Fruit fly (Drosophila melanogaster) whole organism, embryonic: ENCODE measurements around the gene Ac76E.
A peak's percentile ranks its signal among the peaks of the same experiment; 100 is the strongest.

Source experiments
- Ada2b ChIP-seq: fragments of 200-800 bp; sonication (Bioruptor generic); IDR thresholded peaks from 2 replicates; pipeline ENCODE4 v1.3.6; 2022; ENCODE audit warnings: missing biosample characterization, missing genetic modification characterization
- CG10431 ChIP-seq: fragments of 200-800 bp; sonication (Bioruptor generic); optimal IDR thresholded peaks from 3 replicates; lab custom pipeline; 2018; ENCODE audit warnings: missing biosample characterization, mild to moderate bottlenecking, missing genetic modification characterization
- CG10543 ChIP-seq: fragments of 200-800 bp; sonication (Bioruptor generic); optimal IDR thresholded peaks from 3 replicates; lab custom pipeline; 2017; ENCODE audit warnings: missing biosample characterization, mild to moderate bottlenecking, missing genetic modification characterization, moderate library complexity
- CG10654 ChIP-seq: fragments of 200-800 bp; sonication (Bioruptor generic); optimal IDR thresholded peaks from 2 replicates; lab custom pipeline; 2016; ENCODE audit warnings: missing biosample characterization, missing genetic modification characterization
- CG11085 ChIP-seq: fragments of 200-800 bp; sonication (Bioruptor generic); IDR thresholded peaks from 2 replicates; pipeline ENCODE4 v1.3.6; 2022; ENCODE audit warnings: missing biosample characterization, missing genetic modification characterization
- CG11093 ChIP-seq: fragments of 200-800 bp; sonication (Bioruptor generic); IDR thresholded peaks from 3 replicates; pipeline ENCODE4 v1.3.6; 2022; ENCODE audit warnings: missing biosample characterization, missing genetic modification characterization
- CG12071 ChIP-seq: fragments of 200-800 bp; sonication (Bioruptor generic); optimal IDR thresholded peaks from 3 replicates; lab custom pipeline; 2018; ENCODE audit warnings: missing biosample characterization, mild to moderate bottlenecking, missing genetic modification characterization
- CG12155 ChIP-seq: fragments of 200-800 bp; sonication (Bioruptor generic); optimal IDR thresholded peaks from 3 replicates; lab custom pipeline; 2016; ENCODE audit warnings: missing biosample characterization, missing genetic modification characterization
- CG13287 ChIP-seq: fragments of 200-800 bp; sonication (Bioruptor generic); IDR thresholded peaks from 2 replicates; pipeline ENCODE4 v1.3.6; 2022; ENCODE audit warnings: missing biosample characterization, missing genetic modification characterization; ENCODE audit not compliant: partially characterized antibody
- CG30431 ChIP-seq: fragments of 200-800 bp; sonication (Bioruptor generic); optimal IDR thresholded peaks from 2 replicates; lab custom pipeline; 2017; ENCODE audit warnings: missing biosample characterization, missing genetic modification characterization
- CG31224 ChIP-seq: fragments of 200-800 bp; sonication (Bioruptor generic); IDR thresholded peaks from 2 replicates; pipeline ENCODE4 v1.3.6; 2022; ENCODE audit warnings: missing biosample characterization, missing genetic modification characterization
- CG33557 ChIP-seq: fragments of 200-800 bp; sonication (Bioruptor generic); optimal IDR thresholded peaks from 2 replicates; lab custom pipeline; 2019; ENCODE audit warnings: missing biosample characterization, mild to moderate bottlenecking, missing genetic modification characterization, moderate library complexity
- CG34224 ChIP-seq: fragments of 200-800 bp; sonication (Bioruptor generic); IDR thresholded peaks from 3 replicates; pipeline ENCODE4 v1.3.6; 2022; ENCODE audit warnings: missing biosample characterization, missing genetic modification characterization; ENCODE audit not compliant: partially characterized antibody
- CG4820 ChIP-seq: fragments of 200-800 bp; sonication (Bioruptor generic); optimal IDR thresholded peaks from 3 replicates; lab custom pipeline; 2016; ENCODE audit warnings: missing biosample characterization, missing genetic modification characterization
- CG6654 ChIP-seq: fragments of 200-800 bp; sonication (Bioruptor generic); optimal IDR thresholded peaks from 2 replicates; lab custom pipeline; 2017; ENCODE audit warnings: missing biosample characterization, mild to moderate bottlenecking, missing genetic modification characterization
- CG7271 ChIP-seq: fragments of 200-800 bp; sonication (Bioruptor generic); optimal IDR thresholded peaks from 2 replicates; lab custom pipeline; 2018; ENCODE audit warnings: missing biosample characterization, mild to moderate bottlenecking, missing genetic modification characterization, moderate library complexity
- CG7839 ChIP-seq: fragments of 200-800 bp; sonication (Bioruptor generic); optimal IDR thresholded peaks from 3 replicates; lab custom pipeline; 2018; ENCODE audit warnings: missing biosample characterization, mild to moderate bottlenecking, missing genetic modification characterization, moderate library complexity
- CG7987 ChIP-seq: fragments of 200-800 bp; sonication (Bioruptor generic); optimal IDR thresholded peaks from 2 replicates; lab custom pipeline; 2018; ENCODE audit warnings: missing biosample characterization, mild to moderate bottlenecking, missing genetic modification characterization, moderate library complexity
- CG9437 ChIP-seq: fragments of 200-800 bp; sonication (Bioruptor generic); optimal IDR thresholded peaks from 2 replicates; lab custom pipeline; 2018; ENCODE audit warnings: missing biosample characterization, mild to moderate bottlenecking, missing genetic modification characterization
- CG9876 ChIP-seq: fragments of 200-800 bp; sonication (Bioruptor generic); optimal IDR thresholded peaks from 2 replicates; lab custom pipeline; 2016; ENCODE audit warnings: missing biosample characterization, missing genetic modification characterization
- CrebB ChIP-seq: fragments of 200-800 bp; sonication (Bioruptor generic); optimal IDR thresholded peaks from 3 replicates; lab custom pipeline; 2018; ENCODE audit warnings: missing biosample characterization, mild to moderate bottlenecking, missing genetic modification characterization
- Dref ChIP-seq: fragments of 200-800 bp; sonication (Bioruptor generic); IDR thresholded peaks from 2 replicates; pipeline ENCODE4 v1.3.6; 2022; ENCODE audit warnings: missing biosample characterization, missing genetic modification characterization
- Fer3 ChIP-seq: fragments of 200-800 bp; sonication (Bioruptor generic); optimal IDR thresholded peaks from 2 replicates; lab custom pipeline; 2018; ENCODE audit warnings: missing biosample characterization, mild to moderate bottlenecking, missing genetic modification characterization, moderate library complexity
- HLHmδ ChIP-seq: fragments of 200-800 bp; sonication (Bioruptor generic); optimal IDR thresholded peaks from 2 replicates; lab custom pipeline; 2018; ENCODE audit warnings: missing biosample characterization, mild to moderate bottlenecking, missing genetic modification characterization, moderate library complexity
- Hand ChIP-seq: fragments of 200-800 bp; sonication (Bioruptor generic); optimal IDR thresholded peaks from 2 replicates; lab custom pipeline; 2017; ENCODE audit warnings: mild to moderate bottlenecking, missing biosample characterization, missing genetic modification reagents, missing genetic modification characterization
- Hmx ChIP-seq: fragments of 200-800 bp; sonication (Bioruptor generic); optimal IDR thresholded peaks from 2 replicates; lab custom pipeline; 2016; ENCODE audit warnings: missing biosample characterization, missing genetic modification characterization
- Hsf ChIP-seq: fragments of 200-800 bp; sonication (Bioruptor generic); optimal IDR thresholded peaks from 3 replicates; lab custom pipeline; 2016; ENCODE audit warnings: missing biosample characterization, missing genetic modification characterization
- MTF-1 ChIP-seq: fragments of 200-800 bp; sonication (Bioruptor generic); optimal IDR thresholded peaks from 2 replicates; lab custom pipeline; 2018; ENCODE audit warnings: missing biosample characterization, mild to moderate bottlenecking, missing genetic modification characterization, borderline replicate concordance
- NK7.1 ChIP-seq: fragments of 200-800 bp; sonication (Bioruptor generic); optimal IDR thresholded peaks from 3 replicates; lab custom pipeline; 2016; ENCODE audit warnings: missing biosample characterization, missing genetic modification characterization
- Taf1 ChIP-seq: fragments of 200-800 bp; sonication (Bioruptor generic); IDR thresholded peaks from 2 replicates; pipeline ENCODE4 v1.3.6; 2022; ENCODE audit warnings: missing biosample characterization, missing genetic modification characterization
- al ChIP-seq: fragments of 200-800 bp; sonication (Bioruptor generic); IDR thresholded peaks from 2 replicates; pipeline ENCODE4 v1.3.6; 2022; ENCODE audit warnings: missing biosample characterization, missing genetic modification characterization
- amos ChIP-seq: fragments of 200-800 bp; sonication (Bioruptor generic); IDR thresholded peaks from 2 replicates; pipeline ENCODE4 v1.3.6; 2022; ENCODE audit warnings: missing biosample characterization, missing genetic modification characterization; ENCODE audit not compliant: partially characterized antibody
- ash1 ChIP-seq: fragments of 200-800 bp; sonication (Bioruptor generic); optimal IDR thresholded peaks from 2 replicates; lab custom pipeline; 2018; ENCODE audit warnings: missing biosample characterization, mild to moderate bottlenecking, missing genetic modification characterization
- cato ChIP-seq: fragments of 200-800 bp; sonication (Bioruptor generic); optimal IDR thresholded peaks from 2 replicates; lab custom pipeline; 2016; ENCODE audit warnings: missing biosample characterization, missing genetic modification characterization, borderline replicate concordance
- chif ChIP-seq, 2 experiments: fragments of 200-800 bp; sonication (Bioruptor generic); optimal IDR thresholded peaks; 3 replicates each; lab custom pipeline; 2016; ENCODE audit warnings: missing biosample characterization in 2 of 2, missing genetic modification characterization in 2 of 2
- chm ChIP-seq: fragments of 200-800 bp; sonication (Bioruptor generic); IDR thresholded peaks from 2 replicates; pipeline ENCODE4 v1.3.6; 2022; ENCODE audit warnings: missing biosample characterization, missing genetic modification characterization
- corto ChIP-seq: fragments of 200-800 bp; sonication (Bioruptor generic); optimal IDR thresholded peaks from 2 replicates; lab custom pipeline; 2016; ENCODE audit warnings: missing biosample characterization, mild to moderate bottlenecking, missing genetic modification characterization, moderate library complexity
- dimm ChIP-seq: fragments of 200-800 bp; sonication (Bioruptor generic); IDR thresholded peaks from 2 replicates; pipeline ENCODE4 v1.3.6; 2022; ENCODE audit warnings: missing biosample characterization, missing genetic modification characterization
- fd64A ChIP-seq: fragments of 200-800 bp; sonication (Bioruptor generic); optimal IDR thresholded peaks from 3 replicates; lab custom pipeline; 2018; ENCODE audit warnings: missing biosample characterization, mild to moderate bottlenecking, missing genetic modification characterization
- lola ChIP-seq, 3 experiments: fragments of >200 bp in 2 of 3; fragments of 200-800 bp in 1 of 3; sonication (Bioruptor generic) in 1 of 3; optimal IDR thresholded peaks; 2 replicates each; lab custom pipeline; 2017 to 2019; ENCODE audit warnings: missing biosample characterization in 3 of 3, missing genetic modification characterization in 3 of 3, mild to moderate bottlenecking in 1 of 3, moderate library complexity in 1 of 3
- otp ChIP-seq: fragments of 200-800 bp; sonication (Bioruptor generic); IDR thresholded peaks from 3 replicates; pipeline ENCODE4, ENCODE4 v1.3.6; 2022; ENCODE audit warnings: missing biosample characterization, missing genetic modification characterization
- pum ChIP-seq: fragments of 200-800 bp; sonication (Bioruptor generic); optimal IDR thresholded peaks from 2 replicates; lab custom pipeline; 2016; ENCODE audit warnings: missing biosample characterization, missing genetic modification characterization
- ro ChIP-seq: fragments of 200-800 bp; sonication (Bioruptor generic); IDR thresholded peaks from 2 replicates; pipeline ENCODE4 v1.3.6; 2022; ENCODE audit warnings: missing biosample characterization, missing genetic modification characterization
- slbo ChIP-seq: fragments of 200-800 bp; sonication (Bioruptor generic); IDR thresholded peaks from 2 replicates; pipeline ENCODE4 v1.3.6; 2022; ENCODE audit warnings: missing biosample characterization, missing genetic modification characterization
- stc ChIP-seq: fragments of 200-800 bp; sonication (Bioruptor generic); IDR thresholded peaks from 2 replicates; pipeline ENCODE4 v1.3.6; 2022; ENCODE audit warnings: missing biosample characterization, missing genetic modification characterization
- tio ChIP-seq: fragments of 200-800 bp; sonication (Bioruptor generic); optimal IDR thresholded peaks from 2 replicates; lab custom pipeline; 2017; ENCODE audit warnings: missing biosample characterization, missing genetic modification characterization, inconsistent platforms
- ttk ChIP-seq: fragments of 200-800 bp; sonication (Bioruptor generic); IDR thresholded peaks from 2 replicates; pipeline ENCODE4 v2.1.2; 2022; ENCODE audit warnings: missing biosample characterization, missing genetic modification characterization
- yki ChIP-seq: fragments of >200 bp; optimal IDR thresholded peaks from 3 replicates; lab custom pipeline; 2018

Gene Ac76E

dm6 chr3L:19906780-19907705, 32.0 kb upstream of the Ac76E start (continued):
- peak; percentile 30 for TF ChIP-seq CG9876 (GFP tag; lab: Kevin White, UChicago)
- TF ChIP-seq MTF-1 (GFP tag; lab: Kevin White, UChicago) = peak; percentile 84
- no peak; the same call in 1 of the 2 replicates for TF ChIP-seq slbo (GFP tag; lab: Robert Waterston, UW)
- TF ChIP-seq Taf1 (GFP tag; lab: Robert Waterston, UW) = no peak
- TF ChIP-seq Dref (GFP tag; lab: Robert Waterston, UW) = no peak
- no peak for TF ChIP-seq CG30431 (GFP tag; lab: Kevin White, UChicago)
- no peak for TF ChIP-seq Hmx
- peak; percentile 48; the same call in 1 of the 3 replicates for TF ChIP-seq CG11093 (GFP tag; lab: Robert Waterston, UW)
- TF ChIP-seq CG12155 (GFP tag; lab: Kevin White, UChicago) = peak; percentile 14
- peak; percentile 94 for TF ChIP-seq CG10543
- no peak for TF ChIP-seq yki (lab: Kevin White, UChicago)
- TF ChIP-seq CG11085 (GFP tag; lab: Robert Waterston, UW) = no peak; the same call in 1 of the 2 replicates
- peak; percentile 66 for TF ChIP-seq Fer3
- no peak for TF ChIP-seq amos (GFP tag; lab: Robert Waterston, UW)
- peak; percentile 90 for TF ChIP-seq CG7987 (GFP tag; lab: Kevin White, UChicago)
- peak; percentile 83 for TF ChIP-seq fd64A
- peak; percentile 26 for TF ChIP-seq CG4820 (GFP tag; lab: Kevin White, UChicago)
- TF ChIP-seq CG12071 (GFP tag; lab: Kevin White, UChicago) = peak; percentile 90
- peak; percentile 27 for TF ChIP-seq CG7839 (tag; lab: Kevin White, UChicago)
- TF ChIP-seq CrebB = peak; percentile 84
- peak in 1 of 3 experiments; percentile 56 for TF ChIP-seq lola (GFP tag; optimal IDR thresholded peaks at IDR 0.05; lab: Kevin White, UChicago)
- no peak for TF ChIP-seq tio (GFP tag; lab: Kevin White, UChicago)
- TF ChIP-seq ro (GFP tag; lab: Robert Waterston, UW) = no peak
- TF ChIP-seq CG10431 (GFP tag; lab: Kevin White, UChicago) = peak; percentile 78
- peak; percentile 34 to 43 for TF ChIP-seq chif (GFP tag; optimal IDR thresholded peaks at IDR 0.05; lab: Kevin White, UChicago)
- no peak for TF ChIP-seq corto (GFP tag; lab: Kevin White, UChicago)
- peak; percentile 41 for TF ChIP-seq CG33557 (GFP tag; lab: Kevin White, UChicago)
- no peak for TF ChIP-seq Hand
- peak; percentile 21; the same call in 1 of the 2 replicates for TF ChIP-seq Ada2b (GFP tag; lab: Robert Waterston, UW)
- TF ChIP-seq cato = peak; percentile 53
- no peak for TF ChIP-seq CG31224 (GFP tag; lab: Robert Waterston, UW)
- TF ChIP-seq NK7.1 (GFP tag; lab: Kevin White, UChicago) = peak; percentile 31
- peak; percentile 66 for TF ChIP-seq stc
- no peak for TF ChIP-seq CG13287 (GFP tag; lab: Robert Waterston, UW)
- TF ChIP-seq otp = peak; percentile 82
- TF ChIP-seq chm = peak; percentile 84
- TF ChIP-seq pum (GFP tag; lab: Kevin White, UChicago) = peak; percentile 53
- TF ChIP-seq CG10654 (GFP tag; lab: Kevin White, UChicago) = peak; percentile 66
- peak; percentile 4 for TF ChIP-seq CG7271 (tag; lab: Kevin White, UChicago)
- TF ChIP-seq CG34224 (GFP tag; lab: Robert Waterston, UW) = no peak; the same call in 2 of the 3 replicates
- no peak; the same call in 1 of the 2 replicates for TF ChIP-seq ttk (GFP tag; lab: Robert Waterston, UW)
- TF ChIP-seq al = no peak
- no peak for TF ChIP-seq CG6654 (GFP tag; lab: Kevin White, UChicago)
- TF ChIP-seq Hsf = peak; percentile 58
- peak; percentile 66 for TF ChIP-seq HLHmδ (GFP tag; lab: Kevin White, UChicago)
- TF ChIP-seq dimm = no peak
- no peak for TF ChIP-seq CG9437 (GFP tag; lab: Kevin White, UChicago)
- peak; percentile 32 for TF ChIP-seq ash1 (GFP tag; lab: Kevin White, UChicago)
